Worm (Caenorhabditis elegans) whole organism, late embryonic: ENCODE measurements around the gene anoh-1.

Source experiments
- F13H6.1 ChIP-seq: sonication (generic microtip); optimal IDR thresholded peaks from 2 replicates; lab custom pipeline; 2016; ENCODE audit warnings: missing genetic modification characterization, missing compliant biosample characterization
- K02D7.2 ChIP-seq: sonication (generic microtip); optimal IDR thresholded peaks from 2 replicates; lab custom pipeline; 2017; ENCODE audit warnings: mild to moderate bottlenecking, missing genetic modification characterization, missing compliant biosample characterization
- K09A11.1 ChIP-seq: sonication (generic microtip); optimal IDR thresholded peaks from 2 replicates; lab custom pipeline; 2017; ENCODE audit warnings: antibody characterized with exemption, mild to moderate bottlenecking, missing genetic modification characterization, missing compliant biosample characterization; ENCODE audit not compliant: insufficient read depth
- T23F11.4 ChIP-seq: fragments of 200-800 bp; sonication (Bioruptor generic); optimal IDR thresholded peaks from 2 replicates; lab custom pipeline; 2018; ENCODE audit warnings: mild to moderate bottlenecking, missing genetic modification characterization, missing compliant biosample characterization
- Y22D7AL.16 ChIP-seq: sonication (generic microtip); optimal IDR thresholded peaks from 2 replicates; lab custom pipeline; 2016; ENCODE audit warnings: missing genetic modification characterization, missing compliant biosample characterization
- ahr-1 ChIP-seq: sonication (generic microtip); optimal IDR thresholded peaks from 2 replicates; lab custom pipeline; 2016; ENCODE audit warnings: missing genetic modification characterization, missing compliant biosample characterization
- ceh-18 ChIP-seq: sonication (generic microtip); optimal IDR thresholded peaks from 2 replicates; lab custom pipeline; 2016; ENCODE audit warnings: missing genetic modification characterization, missing compliant biosample characterization
- ceh-19 ChIP-seq: fragments of 200-800 bp; sonication (Bioruptor generic); optimal IDR thresholded peaks from 2 replicates; lab custom pipeline; 2018; ENCODE audit warnings: mild to moderate bottlenecking, missing genetic modification characterization, missing compliant biosample characterization
- ceh-2 ChIP-seq: sonication (generic microtip); optimal IDR thresholded peaks from 2 replicates; lab custom pipeline; 2016; ENCODE audit warnings: missing genotype, missing genetic modification characterization, missing compliant biosample characterization
- ceh-22 ChIP-seq: sonication (generic microtip); optimal IDR thresholded peaks from 2 replicates; lab custom pipeline; 2017; ENCODE audit warnings: missing biosample characterization, missing genetic modification characterization
- ceh-24 ChIP-seq: sonication (generic microtip); optimal IDR thresholded peaks from 2 replicates; lab custom pipeline; 2016; ENCODE audit warnings: mild to moderate bottlenecking, missing genetic modification characterization, missing compliant biosample characterization
- ceh-48 ChIP-seq: sonication (generic microtip); optimal IDR thresholded peaks from 2 replicates; lab custom pipeline; 2016; ENCODE audit warnings: missing genetic modification characterization, inconsistent platforms, missing compliant biosample characterization
- ceh-6 ChIP-seq: fragments of 200-800 bp; sonication (Bioruptor generic); optimal IDR thresholded peaks from 2 replicates; lab custom pipeline; 2018; ENCODE audit warnings: mild to moderate bottlenecking, missing genetic modification characterization, missing compliant biosample characterization
- ceh-9 ChIP-seq: sonication (generic microtip); optimal IDR thresholded peaks from 2 replicates; lab custom pipeline; 2016; ENCODE audit warnings: mild to moderate bottlenecking, missing genetic modification characterization, inconsistent platforms, missing compliant biosample characterization
- che-1 ChIP-seq: sonication (generic microtip); optimal IDR thresholded peaks from 2 replicates; lab custom pipeline; 2016; ENCODE audit warnings: mild to moderate bottlenecking, missing genetic modification characterization, missing compliant biosample characterization
- dve-1 ChIP-seq: sonication (generic microtip); optimal IDR thresholded peaks from 2 replicates; lab custom pipeline; 2017; ENCODE audit warnings: antibody characterized with exemption, mild to moderate bottlenecking, missing genetic modification characterization, missing compliant biosample characterization
- elt-2 ChIP-seq: sonication (generic microtip); optimal IDR thresholded peaks from 2 replicates; lab custom pipeline; 2016; ENCODE audit warnings: missing genetic modification reagents, missing genetic modification characterization, missing compliant biosample characterization
- elt-4 ChIP-seq: sonication (generic microtip); optimal IDR thresholded peaks from 2 replicates; lab custom pipeline; 2016; ENCODE audit warnings: missing genetic modification characterization, missing compliant biosample characterization
- ets-4 ChIP-seq: sonication (generic microtip); optimal IDR thresholded peaks from 2 replicates; lab custom pipeline; 2016; ENCODE audit warnings: missing genetic modification characterization, missing compliant biosample characterization
- eyg-1 ChIP-seq: sonication (generic microtip); optimal IDR thresholded peaks from 2 replicates; lab custom pipeline; 2016; ENCODE audit warnings: missing genotype, missing genetic modification characterization, missing compliant biosample characterization
- fax-1 ChIP-seq: sonication (generic microtip); optimal IDR thresholded peaks from 2 replicates; lab custom pipeline; 2016; ENCODE audit warnings: missing genotype, missing genetic modification characterization, missing compliant biosample characterization
- fkh-6 ChIP-seq: sonication (generic microtip); optimal IDR thresholded peaks from 2 replicates; lab custom pipeline; 2016; ENCODE audit warnings: missing genetic modification characterization, missing compliant biosample characterization
- gmeb-2 ChIP-seq: sonication (generic microtip); optimal IDR thresholded peaks from 2 replicates; lab custom pipeline; 2016; ENCODE audit warnings: missing genetic modification characterization, inconsistent platforms, missing compliant biosample characterization
- hlh-15 ChIP-seq: sonication (generic microtip); optimal IDR thresholded peaks from 2 replicates; lab custom pipeline; 2016; ENCODE audit warnings: missing genetic modification characterization, missing compliant biosample characterization
- hlh-30 ChIP-seq: sonication (generic microtip); optimal IDR thresholded peaks from 2 replicates; lab custom pipeline; 2017; ENCODE audit warnings: antibody characterized with exemption, missing genetic modification characterization, missing compliant biosample characterization; ENCODE audit not compliant: insufficient read depth
- hlh-6 ChIP-seq: sonication (generic microtip); optimal IDR thresholded peaks from 2 replicates; lab custom pipeline; 2016; ENCODE audit warnings: missing genotype, missing genetic modification characterization, missing compliant biosample characterization
- hlh-8 ChIP-seq: sonication (generic microtip); optimal IDR thresholded peaks from 2 replicates; lab custom pipeline; 2016; ENCODE audit warnings: missing genotype, missing genetic modification characterization, missing compliant biosample characterization
- lim-6 ChIP-seq: sonication (generic microtip); optimal IDR thresholded peaks from 2 replicates; lab custom pipeline; 2016; ENCODE audit warnings: missing genetic modification characterization, missing compliant biosample characterization
- nfya-1 ChIP-seq: sonication (generic microtip); optimal IDR thresholded peaks from 2 replicates; lab custom pipeline; 2017; ENCODE audit warnings: missing genetic modification characterization, mild to moderate bottlenecking, missing compliant biosample characterization, antibody characterized with exemption, moderate library complexity
- nhr-11 ChIP-seq: fragments of 150-350 bp; optimal IDR thresholded peaks from 2 replicates; lab custom pipeline; 2014; ENCODE audit warnings: missing biosample characterization, missing genetic modification characterization
- nhr-232 ChIP-seq: sonication (generic microtip); optimal IDR thresholded peaks from 2 replicates; lab custom pipeline; 2016; ENCODE audit warnings: missing genetic modification characterization, missing compliant biosample characterization
- npax-4 ChIP-seq: sonication (generic microtip); optimal IDR thresholded peaks from 2 replicates; lab custom pipeline; 2016; ENCODE audit warnings: missing genetic modification characterization, missing compliant biosample characterization
- odd-2 ChIP-seq: sonication (generic microtip); optimal IDR thresholded peaks from 2 replicates; lab custom pipeline; 2017; ENCODE audit warnings: antibody characterized with exemption, mild to moderate bottlenecking, missing genetic modification characterization, missing compliant biosample characterization
- pag-3 ChIP-seq: sonication (generic microtip); optimal IDR thresholded peaks from 2 replicates; lab custom pipeline; 2016; ENCODE audit warnings: missing compliant biosample characterization, missing genetic modification characterization, borderline replicate concordance
- pat-9 ChIP-seq: fragments of 200-800 bp; sonication (Bioruptor generic); optimal IDR thresholded peaks from 2 replicates; lab custom pipeline; 2018; ENCODE audit warnings: mild to moderate bottlenecking, missing genetic modification characterization, moderate library complexity, missing compliant biosample characterization
- pha-2 ChIP-seq: sonication (generic microtip); optimal IDR thresholded peaks from 2 replicates; lab custom pipeline; 2017; ENCODE audit warnings: mild to moderate bottlenecking, missing genetic modification characterization, missing compliant biosample characterization
- pha-4 ChIP-seq: fragments of 150-350 bp; optimal IDR thresholded peaks from 2 replicates; lab custom pipeline; 2018; ENCODE audit warnings: missing biosample characterization, missing genetic modification reagents, missing genetic modification characterization
- pqm-1 ChIP-seq: sonication (generic microtip); optimal IDR thresholded peaks from 2 replicates; lab custom pipeline; 2016; ENCODE audit warnings: missing genetic modification characterization, missing compliant biosample characterization
- ref-2 ChIP-seq: sonication (generic microtip); optimal IDR thresholded peaks from 2 replicates; lab custom pipeline; 2016; ENCODE audit warnings: missing genetic modification characterization, missing compliant biosample characterization
- sdc-2 ChIP-seq: sonication (generic microtip); optimal IDR thresholded peaks from 2 replicates; lab custom pipeline; 2016; ENCODE audit warnings: missing genotype, missing genetic modification characterization, missing compliant biosample characterization
- sox-2 ChIP-seq: fragments of 200-800 bp; sonication (Bioruptor generic); IDR thresholded peaks from 2 replicates; pipeline ENCODE4 v1.3.6; 2022; ENCODE audit warnings: missing genetic modification reagents, missing genetic modification characterization, missing compliant biosample characterization
- sox-4 ChIP-seq: sonication (generic microtip); optimal IDR thresholded peaks from 2 replicates; lab custom pipeline; 2017; ENCODE audit warnings: mild to moderate bottlenecking, missing genetic modification characterization, inconsistent platforms, missing compliant biosample characterization
- syd-9 ChIP-seq: sonication (generic microtip); optimal IDR thresholded peaks from 2 replicates; lab custom pipeline; 2016; ENCODE audit warnings: mild to moderate bottlenecking, missing genetic modification characterization, moderate library complexity, missing compliant biosample characterization
- tbx-2 ChIP-seq: sonication (generic microtip); optimal IDR thresholded peaks from 2 replicates; lab custom pipeline; 2016; ENCODE audit warnings: missing genetic modification characterization, missing compliant biosample characterization
- tbx-7 ChIP-seq: sonication (generic microtip); optimal IDR thresholded peaks from 2 replicates; lab custom pipeline; 2016; ENCODE audit warnings: missing genotype, missing genetic modification characterization, missing compliant biosample characterization
- ttx-3 ChIP-seq: sonication (generic microtip); optimal IDR thresholded peaks from 2 replicates; lab custom pipeline; 2016; ENCODE audit warnings: missing genetic modification reagents, missing genetic modification characterization, missing compliant biosample characterization
- unc-3 ChIP-seq, 2 experiments: fragments of 200-800 bp in 1 of 2; sonication (Bioruptor generic) in 1 of 2; sonication (generic microtip) in 1 of 2; conservative IDR thresholded peaks in 1 of 2; optimal IDR thresholded peaks in 1 of 2; 2 replicates each; pipeline versions ENCODE4 v1.3.6 to Lab custom; 2016 to 2022; ENCODE audit warnings: missing compliant biosample characterization in 2 of 2, missing genetic modification characterization in 2 of 2, missing genetic modification reagents in 1 of 2
- unc-55 ChIP-seq: sonication (generic microtip); optimal IDR thresholded peaks from 2 replicates; lab custom pipeline; 2017; ENCODE audit warnings: missing biosample characterization, missing genetic modification reagents, missing genetic modification characterization
- unc-86 ChIP-seq: sonication (generic microtip); optimal IDR thresholded peaks from 2 replicates; lab custom pipeline; 2016; ENCODE audit warnings: missing genetic modification characterization, missing compliant biosample characterization
- zip-5 ChIP-seq: sonication (generic microtip); optimal IDR thresholded peaks from 2 replicates; lab custom pipeline; 2016; ENCODE audit warnings: missing genetic modification characterization, missing compliant biosample characterization
- ztf-16 ChIP-seq: sonication (generic microtip); optimal IDR thresholded peaks from 2 replicates; lab custom pipeline; 2017; ENCODE audit warnings: missing genetic modification characterization, missing compliant biosample characterization

anoh-1 gene

ce11 chrIII:13224395-13224794, 22.0 kb upstream of the anoh-1 start:
- TF ChIP-seq ceh-9 (tag; lab: Kevin White, UChicago) = no peak
- TF ChIP-seq fkh-6 = no peak
- TF ChIP-seq pqm-1 (tag; lab: Kevin White, UChicago) = no peak
- TF ChIP-seq hlh-30 = peak; percentile 51
- TF ChIP-seq che-1 (tag; lab: Kevin White, UChicago) = peak; percentile 22
- TF ChIP-seq pat-9 (tag; lab: Kevin White, UChicago) = peak; percentile 50
- TF ChIP-seq tbx-2 (tag; lab: Kevin White, UChicago) = peak; percentile 36
- TF ChIP-seq hlh-6 (tag; lab: Kevin White, UChicago) = peak; percentile 6
- no peak for TF ChIP-seq ceh-2
- TF ChIP-seq, all 69 proteins: peak for 5

ce11 chrIII:13225019-13225418, 21.3 kb upstream of the anoh-1 start:
- TF ChIP-seq hlh-8 = no peak
- TF ChIP-seq unc-3 (GFP tag; conservative IDR thresholded peaks at IDR 0.05; lab: Robert Waterston, UW) = 0 out of 2 replicates have a peak, but pooled peaks have one; percentile 11
- TF ChIP-seq unc-3 (tag; optimal IDR thresholded peaks at IDR 0.05; lab: Kevin White, UChicago) = no peak
- peak; percentile 31 for TF ChIP-seq ttx-3 (tag; lab: Kevin White, UChicago)
- TF ChIP-seq pha-4 = no peak
- no peak for TF ChIP-seq ceh-48 (tag; lab: Kevin White, UChicago)
- TF ChIP-seq T23F11.4 (GFP tag; lab: Kevin White, UChicago) = no peak
- no peak for TF ChIP-seq lim-6 (tag; lab: Kevin White, UChicago)
- TF ChIP-seq ref-2 (tag; lab: Kevin White, UChicago) = peak; percentile 24
- no peak for TF ChIP-seq F13H6.1 (tag; lab: Kevin White, UChicago)
- TF ChIP-seq dve-1 (tag; lab: Kevin White, UChicago) = peak; percentile 9
- peak; percentile 25 for TF ChIP-seq sdc-2 (tag; lab: Kevin White, UChicago)
- TF ChIP-seq hlh-30 = no peak
- no peak for TF ChIP-seq ceh-19 (GFP tag; lab: Kevin White, UChicago)
- TF ChIP-seq nhr-232 = peak; percentile 28
- no peak for TF ChIP-seq fax-1 (tag; lab: Kevin White, UChicago)
- TF ChIP-seq elt-2 (tag; lab: Kevin White, UChicago) = peak; percentile 64
- peak; percentile 5 for TF ChIP-seq tbx-2 (tag; lab: Kevin White, UChicago)
- TF ChIP-seq unc-55 (GFP tag; lab: Kevin White, UChicago) = no peak
- no peak for TF ChIP-seq syd-9 (tag; lab: Kevin White, UChicago)
- TF ChIP-seq ahr-1 (tag; lab: Kevin White, UChicago) = no peak
- no peak for TF ChIP-seq ets-4 (tag; lab: Kevin White, UChicago)
- TF ChIP-seq ceh-6 (GFP tag; lab: Kevin White, UChicago) = peak; percentile 57
- TF ChIP-seq npax-4 (tag; lab: Kevin White, UChicago) = no peak
- TF ChIP-seq ceh-18 = no peak
- peak; percentile 24 for TF ChIP-seq sox-4 (tag; lab: Kevin White, UChicago)
- TF ChIP-seq nfya-1 (tag; lab: Kevin White, UChicago) = peak; percentile 33
- no peak for TF ChIP-seq nhr-11 (tag; lab: Kevin White, UChicago)
- no peak for TF ChIP-seq ceh-22 (tag; lab: Kevin White, UChicago)
- TF ChIP-seq tbx-7 = no peak
- no peak for TF ChIP-seq unc-86 (tag; lab: Kevin White, UChicago)
- TF ChIP-seq elt-4 (tag; lab: Kevin White, UChicago) = no peak
- TF ChIP-seq odd-2 = no peak
- no peak for TF ChIP-seq che-1 (tag; lab: Kevin White, UChicago)
- TF ChIP-seq K02D7.2 (tag; lab: Kevin White, UChicago) = peak; percentile 60
- peak; percentile 3 for TF ChIP-seq pha-2
- TF ChIP-seq sox-2 (GFP tag; lab: Robert Waterston, UW) = no peak
- TF ChIP-seq K09A11.1 (tag; lab: Kevin White, UChicago) = no peak
- no peak for TF ChIP-seq eyg-1 (tag; lab: Kevin White, UChicago)
- no peak for TF ChIP-seq hlh-15 (tag; lab: Kevin White, UChicago)
- no peak for TF ChIP-seq pag-3 (tag; lab: Kevin White, UChicago)
- peak; percentile 26 for TF ChIP-seq ztf-16 (tag; lab: Kevin White, UChicago)
- TF ChIP-seq Y22D7AL.16 (tag; lab: Kevin White, UChicago) = peak; percentile 24
- TF ChIP-seq gmeb-2 (tag; lab: Kevin White, UChicago) = peak; percentile 61
- TF ChIP-seq zip-5 (tag; lab: Kevin White, UChicago) = no peak
- no peak for TF ChIP-seq ceh-24
